Fruit fly (Drosophila melanogaster) whole organism, embryonic: ENCODE data around the gene CG9590.
A peak's percentile ranks its signal among the peaks of the same experiment; 100 is the strongest.

Experiments
- Abd-B ChIP-seq: fragments of 200-800 bp; sonication (Bioruptor generic); optimal IDR thresholded peaks from 2 replicates; lab custom pipeline; 2018; ENCODE audit warnings: missing biosample characterization, mild to moderate bottlenecking, missing genetic modification characterization, moderate library complexity
- Adf1 ChIP-seq: fragments of 200-800 bp; sonication (Bioruptor generic); IDR thresholded peaks from 2 replicates; pipeline ENCODE4 v1.3.6; 2022; ENCODE audit warnings: missing biosample characterization, missing genetic modification characterization
- CG11398 ChIP-seq: fragments of 200-800 bp; sonication (Bioruptor generic); optimal IDR thresholded peaks from 2 replicates; lab custom pipeline; 2016; ENCODE audit warnings: missing biosample characterization, missing genetic modification characterization
- CG13775 ChIP-seq: fragments of 200-800 bp; sonication (Bioruptor generic); optimal IDR thresholded peaks from 3 replicates; lab custom pipeline; 2017; ENCODE audit warnings: missing biosample characterization, mild to moderate bottlenecking, missing genetic modification characterization
- CG14710 ChIP-seq: fragments of 200-800 bp; sonication (Bioruptor generic); optimal IDR thresholded peaks from 3 replicates; lab custom pipeline; 2019; ENCODE audit warnings: missing biosample characterization, mild to moderate bottlenecking, missing genetic modification characterization, moderate library complexity
- CG14860 ChIP-seq: fragments of 200-800 bp; sonication (Bioruptor generic); IDR thresholded peaks from 3 replicates; pipeline ENCODE4 v1.3.6; 2022; ENCODE audit warnings: missing biosample characterization, missing genetic modification characterization; ENCODE audit not compliant: partially characterized antibody
- CG1602 ChIP-seq: fragments of 200-800 bp; sonication (Bioruptor generic); optimal IDR thresholded peaks from 3 replicates; lab custom pipeline; 2016; ENCODE audit warnings: missing biosample characterization, missing genetic modification characterization
- CG16779 ChIP-seq: fragments of 200-800 bp; sonication (Bioruptor generic); IDR thresholded peaks from 2 replicates; pipeline ENCODE4 v1.3.6; 2022; ENCODE audit warnings: missing biosample characterization, missing genetic modification characterization
- CG17829 ChIP-seq: fragments of 200-800 bp; optimal IDR thresholded peaks from 2 replicates; lab custom pipeline; 2019; ENCODE audit warnings: missing biosample characterization, mild to moderate bottlenecking, missing genetic modification characterization, moderate library complexity
- CG18262 ChIP-seq: fragments of 200-800 bp; optimal IDR thresholded peaks from 3 replicates; lab custom pipeline; 2019; ENCODE audit warnings: missing biosample characterization, mild to moderate bottlenecking, missing genetic modification characterization, moderate library complexity
- CG2875 ChIP-seq: fragments of 200-800 bp; sonication (Bioruptor generic); optimal IDR thresholded peaks from 2 replicates; lab custom pipeline; 2017; ENCODE audit warnings: missing biosample characterization, mild to moderate bottlenecking, missing genetic modification characterization, missing genetic modification reagents
- CG3163 ChIP-seq: fragments of 200-800 bp; sonication (Bioruptor generic); optimal IDR thresholded peaks from 3 replicates; lab custom pipeline; 2016; ENCODE audit warnings: missing biosample characterization, missing genetic modification characterization
- CG32772 ChIP-seq: fragments of 200-800 bp; sonication (Bioruptor generic); IDR thresholded peaks from 2 replicates; pipeline ENCODE4 v1.3.6; 2022; ENCODE audit warnings: missing biosample characterization, missing genetic modification characterization
- CG4328 ChIP-seq: fragments of 200-800 bp; sonication (Bioruptor generic); optimal IDR thresholded peaks from 3 replicates; lab custom pipeline; 2017; ENCODE audit warnings: missing biosample characterization, missing genetic modification reagents, missing genetic modification characterization
- CG4730 ChIP-seq: fragments of 200-800 bp; sonication (Bioruptor generic); IDR thresholded peaks from 2 replicates; pipeline ENCODE4 v1.3.6; 2022; ENCODE audit warnings: missing biosample characterization, missing genetic modification characterization
- CG4820 ChIP-seq: fragments of 200-800 bp; sonication (Bioruptor generic); optimal IDR thresholded peaks from 3 replicates; lab custom pipeline; 2016; ENCODE audit warnings: missing biosample characterization, missing genetic modification characterization
- CG6683 ChIP-seq: fragments of 200-800 bp; sonication (Bioruptor generic); optimal IDR thresholded peaks from 2 replicates; lab custom pipeline; 2017; ENCODE audit warnings: missing biosample characterization, mild to moderate bottlenecking, missing genetic modification characterization, missing genetic modification reagents
- CG7271 ChIP-seq: fragments of 200-800 bp; sonication (Bioruptor generic); optimal IDR thresholded peaks from 2 replicates; lab custom pipeline; 2018; ENCODE audit warnings: missing biosample characterization, mild to moderate bottlenecking, missing genetic modification characterization, moderate library complexity
- CG7963 ChIP-seq: fragments of 200-800 bp; sonication (Bioruptor generic); IDR thresholded peaks from 3 replicates; pipeline ENCODE4 v1.3.6; 2022; ENCODE audit warnings: missing biosample characterization, missing genetic modification characterization; ENCODE audit not compliant: partially characterized antibody
- CG8290 ChIP-seq, 3 experiments: fragments of 200-800 bp; sonication (Bioruptor generic); optimal IDR thresholded peaks; 2 replicates each; lab custom pipeline; 2016 to 2019; ENCODE audit warnings: missing biosample characterization in 3 of 3, missing genetic modification characterization in 3 of 3, mild to moderate bottlenecking in 2 of 3, moderate library complexity in 1 of 3
- CG8924 ChIP-seq: fragments of 200-800 bp; optimal IDR thresholded peaks from 3 replicates; lab custom pipeline; 2019; ENCODE audit warnings: missing biosample characterization, mild to moderate bottlenecking, missing genetic modification characterization, moderate library complexity
- D19B ChIP-seq: fragments of 200-800 bp; sonication (Bioruptor generic); optimal IDR thresholded peaks from 2 replicates; lab custom pipeline; 2017; ENCODE audit warnings: missing biosample characterization, mild to moderate bottlenecking, missing genetic modification characterization
- Dfd ChIP-seq, 2 experiments: fragments of >200 bp; optimal IDR thresholded peaks; 2 replicates each; lab custom pipeline; 2017; ENCODE audit warnings: missing biosample characterization in 2 of 2, missing genetic modification characterization in 2 of 2
- Dip3 ChIP-seq: fragments of 200-800 bp; sonication (Bioruptor generic); optimal IDR thresholded peaks from 3 replicates; lab custom pipeline; 2016; ENCODE audit warnings: missing biosample characterization, missing genetic modification characterization
- Gug ChIP-seq: fragments of 200-800 bp; sonication (Bioruptor generic); IDR thresholded peaks from 4 replicates; pipeline ENCODE4 v1.3.6; 2022; ENCODE audit warnings: missing biosample characterization, missing genetic modification characterization
- HLHmδ ChIP-seq: fragments of 200-800 bp; sonication (Bioruptor generic); optimal IDR thresholded peaks from 2 replicates; lab custom pipeline; 2018; ENCODE audit warnings: missing biosample characterization, mild to moderate bottlenecking, missing genetic modification characterization, moderate library complexity
- Kr ChIP-seq: fragments of 200-800 bp; sonication (Bioruptor generic); optimal IDR thresholded peaks from 2 replicates; lab custom pipeline; 2017; ENCODE audit warnings: missing biosample characterization, mild to moderate bottlenecking, missing genetic modification characterization
- Max ChIP-seq: fragments of 200-800 bp; sonication (Bioruptor generic); optimal IDR thresholded peaks from 2 replicates; lab custom pipeline; 2016; ENCODE audit warnings: missing biosample characterization, mild to moderate bottlenecking, missing genetic modification characterization
- Stat92E ChIP-seq, 3 experiments: fragments of >200 bp in 2 of 3; fragments of 200-800 bp in 1 of 3; sonication (Bioruptor generic) in 1 of 3; optimal IDR thresholded peaks; 2 replicates each; lab custom pipeline; 2017 to 2019; ENCODE audit warnings: missing biosample characterization in 3 of 3, missing genetic modification characterization in 3 of 3, mild to moderate bottlenecking in 1 of 3, moderate library complexity in 1 of 3
- amos ChIP-seq: fragments of 200-800 bp; sonication (Bioruptor generic); IDR thresholded peaks from 2 replicates; pipeline ENCODE4 v1.3.6; 2022; ENCODE audit warnings: missing biosample characterization, missing genetic modification characterization; ENCODE audit not compliant: partially characterized antibody
- cato ChIP-seq: fragments of 200-800 bp; sonication (Bioruptor generic); optimal IDR thresholded peaks from 2 replicates; lab custom pipeline; 2016; ENCODE audit warnings: missing biosample characterization, missing genetic modification characterization, borderline replicate concordance
- crp ChIP-seq, 2 experiments: fragments of 200-800 bp; sonication (Bioruptor generic); optimal IDR thresholded peaks; 2 replicates in 1 of 2; 3 replicates in 1 of 2; lab custom pipeline; 2017; ENCODE audit warnings: missing biosample characterization in 2 of 2, missing genetic modification characterization in 2 of 2, mild to moderate bottlenecking in 1 of 2, moderate library complexity in 1 of 2
- fd64A ChIP-seq: fragments of 200-800 bp; sonication (Bioruptor generic); optimal IDR thresholded peaks from 3 replicates; lab custom pipeline; 2018; ENCODE audit warnings: missing biosample characterization, mild to moderate bottlenecking, missing genetic modification characterization
- fd96Cb ChIP-seq: fragments of 200-800 bp; sonication (Bioruptor generic); optimal IDR thresholded peaks from 2 replicates; lab custom pipeline; 2018; ENCODE audit warnings: missing biosample characterization, mild to moderate bottlenecking, missing genetic modification characterization, moderate library complexity
- gem ChIP-seq: fragments of 200-800 bp; sonication (Bioruptor generic); optimal IDR thresholded peaks from 2 replicates; lab custom pipeline; 2019; ENCODE audit warnings: missing biosample characterization, mild to moderate bottlenecking, missing genetic modification characterization, moderate library complexity
- gro ChIP-seq: fragments of 200-800 bp; sonication (Bioruptor generic); optimal IDR thresholded peaks from 2 replicates; lab custom pipeline; 2016; ENCODE audit warnings: missing biosample characterization, missing genetic modification characterization
- h ChIP-seq: fragments of >200 bp; optimal IDR thresholded peaks from 2 replicates; lab custom pipeline; 2017
- jumu ChIP-seq: fragments of 200-800 bp; sonication (Bioruptor generic); optimal IDR thresholded peaks from 3 replicates; lab custom pipeline; 2016; ENCODE audit warnings: missing biosample characterization, missing genetic modification characterization
- kni ChIP-seq: fragments of 200-800 bp; sonication (Bioruptor generic); optimal IDR thresholded peaks from 3 replicates; lab custom pipeline; 2017; ENCODE audit warnings: mild to moderate bottlenecking, missing biosample characterization, missing genetic modification reagents, missing genetic modification characterization
- knrl ChIP-seq: fragments of 200-800 bp; sonication (Bioruptor generic); IDR thresholded peaks from 3 replicates; pipeline ENCODE4 v1.3.6; 2022; ENCODE audit warnings: missing biosample characterization, missing genetic modification characterization; ENCODE audit not compliant: partially characterized antibody
- luna ChIP-seq: fragments of 200-800 bp; sonication (Bioruptor generic); optimal IDR thresholded peaks from 2 replicates; lab custom pipeline; 2016; ENCODE audit warnings: missing biosample characterization, missing genetic modification characterization
- maf-S ChIP-seq: fragments of 200-800 bp; sonication (Bioruptor generic); optimal IDR thresholded peaks from 2 replicates; lab custom pipeline; 2016; ENCODE audit warnings: missing biosample characterization, missing genetic modification characterization
- sc ChIP-seq, 3 experiments: fragments of >200 bp in 2 of 3; fragments of 200-800 bp in 1 of 3; sonication (Bioruptor generic) in 1 of 3; optimal IDR thresholded peaks; 2 replicates in 2 of 3; 3 replicates in 1 of 3; lab custom pipeline; 2017; ENCODE audit warnings: mild to moderate bottlenecking in 1 of 3, missing biosample characterization in 1 of 3, missing genetic modification characterization in 1 of 3, missing genetic modification reagents in 1 of 3
- sd ChIP-seq: fragments of 200-800 bp; sonication (Bioruptor generic); optimal IDR thresholded peaks from 3 replicates; lab custom pipeline; 2018; ENCODE audit warnings: missing biosample characterization, mild to moderate bottlenecking, missing genetic modification characterization, moderate library complexity
- shn ChIP-seq: fragments of 200-800 bp; sonication (Bioruptor generic); optimal IDR thresholded peaks from 3 replicates; lab custom pipeline; 2016; ENCODE audit warnings: missing biosample characterization, missing genetic modification characterization
- slou ChIP-seq: fragments of 200-800 bp; sonication (Bioruptor generic); optimal IDR thresholded peaks from 3 replicates; lab custom pipeline; 2016; ENCODE audit warnings: missing biosample characterization, missing genetic modification characterization
- sna ChIP-seq: fragments of 200-800 bp; sonication (Bioruptor generic); IDR thresholded peaks from 2 replicates; pipeline ENCODE4 v1.3.6; 2022; ENCODE audit warnings: missing biosample characterization, missing genetic modification characterization; ENCODE audit not compliant: partially characterized antibody
- tna ChIP-seq: fragments of 200-800 bp; sonication (Bioruptor generic); IDR thresholded peaks from 2 replicates; pipeline ENCODE4 v1.3.6; 2022; ENCODE audit warnings: missing biosample characterization, missing genetic modification characterization; ENCODE audit not compliant: partially characterized antibody
- z ChIP-seq: fragments of 200-800 bp; sonication (Bioruptor generic); IDR thresholded peaks from 3 replicates; pipeline ENCODE4 v1.3.6; 2022; ENCODE audit warnings: missing biosample characterization, missing genetic modification characterization

The CG9590 gene

dm6 chr3R:15792427-15792826 lies 5.9 kb downstream of the CG9590 start, which contains the start of gene Acyp2 (continued):
- TF ChIP-seq h (lab: Kevin White, UChicago) (no peak), CG7963 (GFP tag; lab: Robert Waterston, UW) (no peak), Adf1 (GFP tag; lab: Robert Waterston, UW) (no peak), CG7271 (tag; lab: Kevin White, UChicago) (no peak), CG14860 (GFP tag; lab: Robert Waterston, UW) (no peak), amos (GFP tag; lab: Robert Waterston, UW) (peak; percentile 62), maf-S (GFP tag; lab: Kevin White, UChicago) (no peak), CG4730 (GFP tag; lab: Robert Waterston, UW) (no peak), Dfd (GFP tag; optimal IDR thresholded peaks at IDR 0.05; lab: Kevin White, UChicago) (no peak), CG11398 (GFP tag; lab: Kevin White, UChicago) (no peak), Max (GFP tag; lab: Kevin White, UChicago) (peak; percentile 34), Stat92E (GFP tag; optimal IDR thresholded peaks at IDR 0.05; lab: Kevin White, UChicago) (no peak), Gug (peak; percentile 36; the same call in 1 of the 4 replicates), sna (GFP tag; lab: Robert Waterston, UW) (no peak), sd (tag; lab: Kevin White, UChicago) (no peak), slou (GFP tag; lab: Kevin White, UChicago) (no peak), CG1602 (GFP tag; lab: Kevin White, UChicago) (no peak), fd64A (GFP tag; lab: Kevin White, UChicago) (no peak), cato (GFP tag; lab: Kevin White, UChicago) (no peak), CG8290 (GFP tag; optimal IDR thresholded peaks at IDR 0.05; lab: Kevin White, UChicago) (peak; percentile 26), CG8290 (tag; optimal IDR thresholded peaks at IDR 0.05; lab: Kevin White, UChicago) (peak in 1 of 2 experiments; percentile 73), luna (GFP tag; lab: Kevin White, UChicago) (no peak), CG4328 (GFP tag; lab: Kevin White, UChicago) (no peak), CG32772 (0 out of 2 replicates have a peak, but pooled peaks have one; percentile 6), tna (GFP tag; lab: Robert Waterston, UW) (peak; percentile 31; the same call in 1 of the 2 replicates), kni (GFP tag; lab: Kevin White, UChicago) (peak; percentile 9), Kr (GFP tag; lab: Kevin White, UChicago) (no peak), D19B (peak; percentile 6), shn (peak; percentile 8), CG18262 (no peak), CG13775 (peak; percentile 23), CG2875 (GFP tag; lab: Kevin White, UChicago) (no peak), jumu (GFP tag; lab: Kevin White, UChicago) (peak; percentile 8), CG4820 (no peak), fd96Cb (tag; lab: Kevin White, UChicago) (no peak), CG3163 (GFP tag; lab: Kevin White, UChicago) (no peak), crp (GFP tag; optimal IDR thresholded peaks at IDR 0.05; lab: Kevin White, UChicago) (no peak), gro (GFP tag; lab: Kevin White, UChicago) (no peak), HLHmδ (GFP tag; lab: Kevin White, UChicago) (no peak), z (GFP tag; lab: Robert Waterston, UW) (no peak), CG17829 (tag; lab: Kevin White, UChicago) (peak; percentile 45), sc (optimal IDR thresholded peaks at IDR 0.05; lab: Kevin White, UChicago) (no peak), sc (GFP tag; optimal IDR thresholded peaks at IDR 0.05; lab: Kevin White, UChicago) (no peak), Abd-B (no peak), gem (tag; lab: Kevin White, UChicago) (peak; percentile 15), knrl (peak; percentile 62), CG14710 (peak; percentile 47), CG6683 (GFP tag; lab: Kevin White, UChicago) (no peak), CG16779 (no peak), CG8924 (peak; percentile 41), Dip3 (no peak)
